Worm (Caenorhabditis elegans): ENCODE measurements around the gene str-187.

ce11 chrIV:17294489-17294888, 29.1 kb downstream of the str-187 start, which contains the start of gene T28F3.5:
- TF ChIP-seq ama-1 (optimal IDR thresholded peaks at IDR 0.05) (no peak), flt-1 (GFP tag; IDR thresholded peaks at IDR 0.05) (no peak), tbx-37 (GFP tag; conservative IDR thresholded peaks at IDR 0.05) (no peak)
